Worm (Caenorhabditis elegans): ENCODE data around the gene mlt-11.

Gene mlt-11

ce11 chrV:20638344-20638743, 28.7 kb upstream of the mlt-11 start, which contains the start of gene Y44A6B.3:
TSS of gene Y44A6B.3 (minus strand) at chrV:20638444.
- TF ChIP-seq B0336.3 (GFP tag; IDR thresholded peaks at IDR 0.05): no peak
- no peak for TF ChIP-seq athp-1 (tag; optimal IDR thresholded peaks at IDR 0.05)
- no peak for TF ChIP-seq zim-3 (tag; optimal IDR thresholded peaks at IDR 0.05)
- TF ChIP-seq lsl-1 (GFP tag; optimal IDR thresholded peaks at IDR 0.05): no peak
- no peak for TF ChIP-seq Y53F4B.3 (GFP tag; IDR thresholded peaks at IDR 0.05)
- no peak for TF ChIP-seq chd-7 (tag; optimal IDR thresholded peaks at IDR 0.05)
- no peak for TF ChIP-seq ceh-91 (GFP tag; IDR thresholded peaks at IDR 0.05)
- no peak for TF ChIP-seq ztf-3 (GFP tag; optimal IDR thresholded peaks at IDR 0.05)
- TF ChIP-seq ets-4 (GFP tag; optimal IDR thresholded peaks at IDR 0.05): no peak
- no peak for TF ChIP-seq dpff-1 (tag; optimal IDR thresholded peaks at IDR 0.05)

ce11 chrV:20639294-20639693, 27.7 kb upstream of the mlt-11 start, which contains the start of gene srxa-14:
TSS of gene srxa-14 (plus strand) at chrV:20639594.
- no peak for TF ChIP-seq Y56A3A.18 (GFP tag; IDR thresholded peaks at IDR 0.05)
- no peak for TF ChIP-seq C06A6.2 (GFP tag; conservative IDR thresholded peaks at IDR 0.05)
- no peak for TF ChIP-seq ztf-22 (GFP tag; optimal IDR thresholded peaks at IDR 0.05)
- TF ChIP-seq mes-4 (tag; optimal IDR thresholded peaks at IDR 0.05): no peak
- TF ChIP-seq unc-130 (GFP tag; optimal IDR thresholded peaks at IDR 0.05): no peak

- TF ChIP-seq ztf-18 (tag; optimal IDR thresholded peaks at IDR 0.05) (no peak), him-1 (tag; optimal IDR thresholded peaks at IDR 0.05) (no peak), D2030.7 (GFP tag; IDR thresholded peaks at IDR 0.05) (no peak), gei-17 (GFP tag; optimal IDR thresholded peaks at IDR 0.05) (no peak), dpff-1 (tag; optimal IDR thresholded peaks at IDR 0.05) (no peak), dpl-1 (GFP tag; optimal IDR thresholded peaks at IDR 0.05) (no peak), ceh-58 (GFP tag; IDR thresholded peaks at IDR 0.05) (no peak), Y53F4B.3 (GFP tag; IDR thresholded peaks at IDR 0.05) (no peak), Y56A3A.18 (GFP tag; IDR thresholded peaks at IDR 0.05) (no peak), attf-3 (GFP tag; conservative IDR thresholded peaks at IDR 0.05) (no peak), lsy-27 (tag; optimal IDR thresholded peaks at IDR 0.05; ENCODE audit: borderline replicate concordance, insufficient read depth) (no peak), snpc-3.4 (tag; optimal IDR thresholded peaks at IDR 0.05) (no peak), ztf-22 (GFP tag; optimal IDR thresholded peaks at IDR 0.05) (no peak), mcd-1 (GFP tag; IDR thresholded peaks at IDR 0.05) (no peak)
These were observed 25.1 kb upstream of the mlt-11 start, which contains the start of gene srxa-15 for ce11 chrV:20641896-20642295. TSS of gene srxa-15 (plus strand) at chrV:20642196.

- TF ChIP-seq snpc-3.4 (tag; optimal IDR thresholded peaks at IDR 0.05) (no peak), zfh-2 (GFP tag; conservative IDR thresholded peaks at IDR 0.05) (no peak), mxl-1 (tag; optimal IDR thresholded peaks at IDR 0.05) (no peak), let-526 (GFP tag; IDR thresholded peaks at IDR 0.05) (no peak), ztf-22 (GFP tag; optimal IDR thresholded peaks at IDR 0.05) (no peak), egl-18 (GFP tag; IDR thresholded peaks at IDR 0.05) (no peak), efl-1 (GFP tag; optimal IDR thresholded peaks at IDR 0.05) (no peak), tbp1 (GFP tag; optimal IDR thresholded peaks at IDR 0.05) (no peak), him-1 (tag; optimal IDR thresholded peaks at IDR 0.05) (no peak), ceh-40 (GFP tag; IDR thresholded peaks at IDR 0.05) (no peak), snpc-1.3 (tag; optimal IDR thresholded peaks at IDR 0.05; ENCODE audit: insufficient read depth) (no peak), ceh-91 (GFP tag; IDR thresholded peaks at IDR 0.05) (no peak), ets-4 (GFP tag; optimal IDR thresholded peaks at IDR 0.05) (no peak), lsy-27 (tag; optimal IDR thresholded peaks at IDR 0.05; ENCODE audit: borderline replicate concordance, insufficient read depth) (no peak), F37B4.10 (GFP tag; IDR thresholded peaks at IDR 0.05) (no peak), gei-17 (GFP tag; optimal IDR thresholded peaks at IDR 0.05) (no peak), ztf-18 (tag; optimal IDR thresholded peaks at IDR 0.05) (no peak), nhr-120 (GFP tag; IDR thresholded peaks at IDR 0.05) (no peak), fkh-3 (tag; optimal IDR thresholded peaks at IDR 0.05) (no peak)
These were observed 21.5 kb upstream of the mlt-11 start for ce11 chrV:20645479-20645878.

Measured in whole organism, young adult.